Fruit fly (Drosophila melanogaster) ovary, adult (tissue): ENCODE measurements around the gene CG14324.

Experiments
- CG17801 ChIP-seq: fragments of 200-800 bp; optimal IDR thresholded peaks from 2 replicates; lab custom pipeline; 2019; ENCODE audit warnings: missing biosample characterization, mild to moderate bottlenecking, missing genetic modification characterization, moderate library complexity; ENCODE audit not compliant: partially characterized antibody

CG14324 gene

DNA sequence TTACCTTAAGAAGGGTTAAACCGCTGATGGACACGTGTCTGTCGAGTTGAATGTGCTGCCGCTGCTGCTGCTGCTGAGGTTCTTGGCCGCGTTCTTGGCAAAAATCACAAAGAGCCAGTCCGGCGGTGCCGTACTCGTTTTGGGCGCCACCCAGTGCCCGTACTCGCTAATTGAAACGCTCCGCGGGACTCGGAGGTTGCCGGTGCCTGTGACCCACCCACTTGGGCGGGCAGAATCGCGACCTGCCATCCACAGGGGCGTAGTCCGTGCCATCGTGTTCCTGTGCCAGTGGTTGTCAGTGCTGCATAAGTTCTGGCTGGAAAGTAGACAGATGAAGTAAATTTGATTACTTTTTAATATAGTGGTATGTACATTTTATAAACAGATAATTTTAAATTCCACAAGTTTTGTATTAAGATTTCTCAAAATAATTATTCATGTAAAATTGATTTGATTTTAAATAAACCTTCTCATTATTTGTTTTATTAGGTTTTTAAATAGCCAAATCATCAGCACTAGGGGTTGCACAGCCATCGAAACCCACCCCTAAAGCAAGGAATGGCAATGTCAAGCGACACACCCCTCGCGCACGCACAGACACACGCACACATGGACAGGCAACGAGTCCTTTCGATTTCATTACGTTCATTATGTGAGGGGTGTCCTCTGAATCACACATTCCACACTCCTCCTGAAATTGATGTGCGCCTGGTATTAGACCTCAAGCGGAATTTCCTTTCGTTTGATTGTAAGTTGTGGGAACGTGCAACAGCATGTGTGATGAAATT, 13.5 kb downstream of the CG14324 start:
- no peak for TF ChIP-seq CG17801 (GFP tag; lab: Kevin White, UChicago)

DNA sequence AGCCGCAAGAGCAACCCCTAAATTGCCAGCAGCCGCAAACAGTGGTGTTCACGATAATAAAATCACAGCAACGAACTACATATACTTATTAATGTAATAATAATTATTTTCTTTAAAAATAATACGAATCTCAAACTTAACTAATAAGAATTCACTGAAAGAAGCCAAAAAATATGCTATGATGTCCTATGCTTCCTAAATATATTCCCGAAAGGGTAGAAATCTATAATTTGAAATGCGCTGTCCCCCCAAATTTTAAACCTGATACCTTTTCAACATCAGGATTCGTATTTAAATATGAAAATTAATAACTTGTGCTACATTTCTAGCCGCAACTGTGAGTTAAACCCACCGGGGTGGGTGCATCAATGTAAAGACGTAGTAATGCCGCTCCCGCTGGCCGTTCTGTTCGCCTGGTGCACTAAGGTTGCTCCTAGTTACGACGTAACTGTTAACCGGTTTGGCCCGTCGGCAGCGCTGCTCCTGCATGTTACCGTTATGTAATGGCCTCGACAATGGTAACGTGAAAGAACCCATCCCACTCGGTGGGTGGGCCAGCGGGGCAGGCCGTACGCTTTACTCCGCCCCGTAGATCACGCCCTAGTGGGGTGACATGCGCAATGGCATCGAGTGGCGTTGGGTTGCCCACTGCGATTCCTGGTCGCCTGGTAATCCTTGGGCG, 14.3 kb downstream of the CG14324 start:
- TF ChIP-seq CG17801 (GFP tag; lab: Kevin White, UChicago) = no peak

DNA sequence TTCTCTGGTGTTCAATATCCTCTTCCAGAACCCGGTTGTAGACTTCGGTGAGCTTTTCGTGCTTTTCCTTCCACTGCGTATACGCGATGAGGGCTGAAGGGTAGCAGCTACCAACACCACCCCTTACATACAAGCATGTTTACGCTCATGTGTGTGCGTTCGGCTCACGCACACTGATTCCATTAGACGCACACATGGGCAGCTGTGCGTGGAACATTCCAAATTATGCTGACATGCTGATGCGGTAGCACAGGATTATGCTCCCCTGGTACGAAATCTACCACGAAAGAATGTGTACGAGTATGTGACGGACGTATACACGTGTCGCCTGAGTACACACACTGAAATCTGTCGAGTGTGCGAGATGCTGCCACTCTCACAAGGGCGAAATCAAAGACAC, 14.9 kb downstream of the CG14324 start:
- TF ChIP-seq CG17801 (GFP tag; lab: Kevin White, UChicago) = no peak

DNA sequence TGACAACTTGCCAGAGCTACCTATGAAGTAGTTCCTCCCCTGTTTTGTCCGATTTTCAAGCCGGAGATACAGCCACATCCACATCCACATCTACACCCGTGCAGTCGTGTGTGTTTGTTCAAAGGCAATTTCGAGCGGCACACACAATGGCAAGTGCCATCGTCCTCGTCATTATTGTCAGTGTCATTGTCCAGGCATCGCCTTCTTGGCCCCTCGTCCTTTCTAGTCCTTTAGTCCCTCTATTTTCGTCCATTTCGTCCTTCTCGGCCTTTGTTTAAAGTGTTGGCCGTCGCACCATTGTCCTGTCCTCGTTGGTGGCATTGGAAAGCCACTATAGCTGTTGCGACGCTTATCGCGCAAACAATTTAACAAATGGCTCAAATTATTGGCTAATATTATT, 15.6 kb downstream of the CG14324 start:
- no peak for TF ChIP-seq CG17801 (GFP tag; lab: Kevin White, UChicago)

DNA sequence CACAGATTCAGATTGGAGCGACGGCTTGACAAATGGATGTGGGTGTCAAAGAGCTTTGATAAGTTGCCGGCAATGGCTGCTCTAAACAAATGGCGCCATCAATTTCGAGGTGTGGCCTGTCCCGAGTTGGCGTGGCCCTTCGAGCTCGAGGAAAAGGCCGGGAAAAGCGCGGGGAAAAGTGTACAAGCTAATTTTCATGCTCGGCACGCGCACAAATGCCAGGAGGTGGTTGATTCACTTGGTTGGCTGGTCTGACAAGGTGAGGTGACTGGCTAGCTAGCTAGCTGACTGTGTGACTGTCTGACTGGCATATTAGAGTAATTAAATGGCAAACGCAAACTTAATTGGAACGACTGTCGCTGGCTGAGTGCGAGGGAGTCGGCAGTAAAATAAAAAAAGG, 16.7 kb downstream of the CG14324 start:
- TF ChIP-seq CG17801 (GFP tag; lab: Kevin White, UChicago) = no peak

DNA sequence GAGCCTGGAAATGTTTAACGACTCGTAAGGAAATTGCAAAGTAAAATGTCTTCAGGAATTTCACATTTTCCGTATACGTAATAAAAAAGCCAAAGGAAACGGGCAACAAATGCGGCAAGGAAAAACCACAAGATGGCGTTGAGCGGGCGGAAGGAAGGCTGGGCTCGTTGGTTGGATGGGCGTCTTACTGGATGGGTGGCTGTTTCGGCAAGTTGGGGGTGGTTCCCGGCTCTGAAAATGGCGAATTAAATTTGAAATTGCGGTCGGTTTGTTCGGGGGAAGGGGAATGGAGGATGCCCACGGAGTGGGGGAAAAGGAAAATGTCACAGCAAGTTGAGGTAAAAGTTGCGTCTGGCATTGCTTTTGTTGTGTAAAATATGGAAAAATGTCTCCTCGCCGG, 18.9 kb downstream of the CG14324 start:
- no peak for TF ChIP-seq CG17801 (GFP tag; lab: Kevin White, UChicago)

DNA sequence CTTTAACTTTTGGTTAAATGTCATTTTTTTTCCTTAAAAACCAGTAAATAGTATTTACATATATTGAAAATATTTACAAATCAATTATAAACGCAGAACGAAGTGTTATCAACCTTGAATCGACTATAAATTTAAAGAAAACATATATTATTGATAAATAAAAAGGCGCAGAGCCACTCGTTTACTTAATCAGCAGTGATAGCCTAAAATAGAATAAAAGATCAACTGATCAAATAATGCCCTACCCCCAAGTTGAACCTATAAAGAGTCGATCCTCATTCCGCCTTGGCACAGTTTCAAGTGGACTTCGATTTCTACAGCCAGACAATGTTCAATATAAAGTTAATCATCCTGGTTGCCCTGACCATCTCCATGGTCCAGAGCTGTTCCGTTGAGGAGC, 22.4 kb downstream of the CG14324 start, which contains the start of gene CG7606:
TSS of gene CG7606 (plus strand) at position 301 of the 400 bp plus-strand sequence.
- TF ChIP-seq CG17801 (GFP tag; lab: Kevin White, UChicago) = no peak

DNA sequence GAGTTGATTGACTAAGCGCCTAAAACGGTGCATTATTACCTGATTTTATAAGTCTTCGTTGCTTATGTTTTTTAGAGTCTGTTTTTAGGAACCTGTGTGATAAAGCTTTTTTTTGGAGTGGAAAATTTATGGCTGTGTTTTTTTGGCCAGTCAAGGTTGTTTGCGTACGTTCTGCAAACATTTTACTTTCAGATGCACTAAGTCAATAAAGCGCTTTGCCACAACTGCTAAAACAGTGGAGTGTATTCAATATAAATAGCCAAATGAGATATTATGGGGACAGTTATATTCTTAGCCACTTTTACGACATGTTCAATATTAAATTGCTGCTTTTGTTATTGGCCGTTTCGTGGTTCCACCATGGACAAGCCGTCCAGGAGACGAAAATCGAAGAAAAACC, 23.5 kb downstream of the CG14324 start, which contains the start of gene Sgs5:
TSS of gene Sgs5 (plus strand) at position 279 of the 400 bp plus-strand sequence.
- no peak for TF ChIP-seq CG17801 (GFP tag; lab: Kevin White, UChicago)

DNA sequence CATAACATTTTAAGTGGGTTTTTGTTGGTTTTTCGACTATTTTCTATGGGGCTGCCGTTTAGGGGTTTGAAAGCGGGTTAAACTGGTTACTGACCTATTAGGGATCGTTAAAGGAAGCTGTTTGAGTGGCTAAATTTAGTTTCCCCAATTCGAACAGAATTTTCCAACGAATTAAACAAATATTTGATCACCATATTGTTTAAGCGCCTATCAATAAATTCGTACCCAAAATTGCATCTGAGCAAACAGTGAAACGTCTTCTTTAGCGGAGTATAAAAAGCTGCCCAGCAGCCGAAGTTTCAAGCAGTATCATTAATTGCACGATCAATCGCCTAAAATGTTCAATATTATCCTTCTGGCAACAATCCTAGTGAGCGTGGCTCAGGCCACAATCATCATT, 24.5 kb downstream of the CG14324 start, which contains the start of gene Sgs5bis:
TSS of gene Sgs5bis (plus strand) at position 301 of the 400 bp plus-strand sequence.
- TF ChIP-seq CG17801 (GFP tag; lab: Kevin White, UChicago) = no peak

DNA sequence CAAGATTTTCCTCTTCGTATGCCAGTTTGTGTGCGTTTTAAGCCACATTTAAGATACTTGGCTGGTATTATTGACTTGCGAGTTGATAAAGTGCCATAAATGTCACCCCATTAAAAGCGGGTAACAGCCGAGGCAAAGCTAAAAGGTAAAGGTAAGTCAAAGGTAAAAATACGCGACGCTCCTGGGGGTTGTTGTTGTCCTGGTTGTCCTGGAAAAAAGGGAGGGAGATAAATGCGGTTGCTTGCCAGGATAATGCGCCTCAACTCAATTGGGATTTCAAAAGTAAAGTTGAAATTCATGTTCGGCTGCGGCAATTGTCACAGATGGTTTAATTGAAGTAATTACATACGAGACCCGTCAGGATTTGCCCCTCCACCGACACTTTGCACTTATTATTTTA, 25.1 kb downstream of the CG14324 start:
- no peak for TF ChIP-seq CG17801 (GFP tag; lab: Kevin White, UChicago)

DNA sequence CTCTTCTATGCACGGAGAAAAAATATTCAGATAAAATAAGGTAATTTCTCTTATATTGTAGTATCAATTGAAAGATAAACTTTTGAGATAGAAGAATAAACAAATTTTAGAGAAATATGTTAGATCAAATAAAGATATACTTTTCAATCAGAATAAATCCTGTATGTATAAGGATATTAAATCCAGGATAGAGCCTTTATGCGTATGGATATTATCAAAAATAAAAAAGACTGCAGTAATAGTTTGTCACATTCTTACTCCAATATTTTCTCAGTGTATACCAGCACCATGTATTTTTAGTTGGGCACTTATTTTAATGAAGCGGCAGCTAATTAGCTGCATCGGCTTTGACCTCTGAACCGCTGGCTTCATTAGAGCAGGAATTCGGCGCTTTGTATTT, 26.8 kb downstream of the CG14324 start:
- TF ChIP-seq CG17801 (GFP tag; lab: Kevin White, UChicago) = no peak

DNA sequence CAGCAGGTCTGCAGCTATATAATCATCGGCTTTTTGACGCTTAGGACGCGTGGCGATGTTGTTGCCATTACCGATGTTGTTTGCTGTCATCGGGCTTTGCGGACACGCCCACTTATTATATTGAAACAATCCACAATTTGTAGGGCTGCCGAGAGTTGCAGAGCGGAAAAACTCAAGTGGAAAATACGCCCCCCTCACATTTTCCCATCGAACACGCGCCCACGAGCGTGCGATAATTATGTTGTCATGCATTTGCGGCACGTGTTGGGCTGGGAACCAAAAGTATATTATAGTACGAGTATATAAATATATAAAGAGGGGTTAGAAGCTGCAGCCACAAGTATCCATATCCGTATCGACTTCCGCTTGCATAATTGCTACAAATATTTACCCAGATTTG, 29.8 kb downstream of the CG14324 start:
- no peak for TF ChIP-seq CG17801 (GFP tag; lab: Kevin White, UChicago)

DNA sequence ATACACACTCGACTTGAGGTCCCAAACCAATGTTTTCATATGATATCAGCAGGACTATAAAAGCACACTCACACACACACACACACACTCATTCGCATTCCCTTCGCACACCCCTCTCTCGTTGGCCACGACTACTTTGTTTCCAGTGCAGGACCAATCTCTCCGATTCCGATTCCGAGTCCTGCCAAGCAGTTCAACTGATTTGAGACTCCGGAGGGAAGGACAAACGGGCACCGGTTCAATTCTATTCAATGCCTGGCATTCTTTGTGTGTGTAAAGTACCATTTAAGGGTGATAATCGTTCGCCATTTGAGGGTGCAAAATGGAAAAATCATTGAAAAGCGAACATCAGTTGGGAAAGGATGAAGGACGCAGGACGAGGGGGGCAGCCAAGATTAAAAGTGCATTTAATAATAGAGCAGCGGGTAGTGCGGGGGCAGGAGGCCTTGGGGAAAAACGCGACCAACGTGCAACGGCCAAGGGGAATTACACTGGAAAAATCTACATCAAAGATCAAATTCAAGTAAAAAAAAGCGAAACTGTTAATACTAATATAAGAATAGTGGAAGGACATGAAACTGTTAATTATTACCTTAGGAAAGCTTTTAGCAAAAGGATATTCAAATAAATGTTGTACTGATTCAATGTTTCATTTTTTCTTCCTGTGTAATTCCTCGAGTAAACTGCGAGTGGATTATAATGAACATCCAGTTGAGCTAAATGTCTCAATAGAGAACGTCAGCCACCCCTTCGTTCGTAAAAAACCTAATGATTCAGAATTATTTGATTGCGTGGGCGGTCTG, 34.7 kb downstream of the CG14324 start:
- no peak for TF ChIP-seq CG17801 (GFP tag; lab: Kevin White, UChicago)
